Comparison of ENCODE assay signal across 1 fruit fly cellular context in genomic region chr3R:14714147-14714903, dm6.
TF ChIP-seq lines count a peak whose summit lies in the region.

No protein-coding gene starts in this region.

TF ChIP-seq in whole organism, embryonic, 481 proteins besides CTCF, POLR2A, EP300 and RAD21 (continued from another document and continues in another):
- TF ChIP-seq btn (GFP tag; optimal IDR thresholded peaks at IDR 0.05; lab: Kevin White, UChicago) (no peak), grn (GFP tag; optimal IDR thresholded peaks at IDR 0.05; lab: Kevin White, UChicago) (peak; percentile 1), CG12391 (tag; optimal IDR thresholded peaks at IDR 0.05; lab: Kevin White, UChicago) (no peak), CG12236 (GFP tag; optimal IDR thresholded peaks at IDR 0.05; lab: Kevin White, UChicago) (no peak), oc (tag; optimal IDR thresholded peaks at IDR 0.05; lab: Kevin White, UChicago) (peak; percentile 71), Oli (tag; optimal IDR thresholded peaks at IDR 0.05; lab: Kevin White, UChicago) (peak; percentile 64), zf30C (GFP tag; optimal IDR thresholded peaks at IDR 0.05; lab: Kevin White, UChicago) (peak; percentile 92), CG9727 (GFP tag; optimal IDR thresholded peaks at IDR 0.05; lab: Kevin White, UChicago) (peak; percentile 89), CG9932 (GFP tag; IDR thresholded peaks at IDR 0.05; lab: Robert Waterston, UW) (no peak), gsb-n (tag; optimal IDR thresholded peaks at IDR 0.05; lab: Kevin White, UChicago) (peak; percentile 80), Rfx (GFP tag; IDR thresholded peaks at IDR 0.05; lab: Robert Waterston, UW) (no peak), disco-r (GFP tag; optimal IDR thresholded peaks at IDR 0.05; lab: Kevin White, UChicago) (no peak), Stat92E (GFP tag; optimal IDR thresholded peaks at IDR 0.05; lab: Kevin White, UChicago) (peak in 1 of 3 experiments; percentile 84), eve (GFP tag; optimal IDR thresholded peaks at IDR 0.05; lab: Kevin White, UChicago) (no peak), CG16815 (GFP tag; optimal IDR thresholded peaks at IDR 0.05; lab: Kevin White, UChicago) (no peak), Usf (GFP tag; optimal IDR thresholded peaks at IDR 0.05; lab: Kevin White, UChicago) (peak; percentile 27), lmd (GFP tag; IDR thresholded peaks at IDR 0.05; lab: Robert Waterston, UW) (peak; percentile 50; the same call in 1 of the 2 replicates), CG3407 (GFP tag; optimal IDR thresholded peaks at IDR 0.05; lab: Kevin White, UChicago) (no peak), CG10147 (GFP tag; optimal IDR thresholded peaks at IDR 0.05; lab: Kevin White, UChicago) (peak; percentile 27), Hr51 (GFP tag; optimal IDR thresholded peaks at IDR 0.05; lab: Kevin White, UChicago) (peak in 1 of 2 experiments; percentile 60), danr (GFP tag; IDR thresholded peaks at IDR 0.05; lab: Robert Waterston, UW) (no peak), Antp (GFP tag; optimal IDR thresholded peaks at IDR 0.05; lab: Kevin White, UChicago) (no peak), CG15269 (tag; optimal IDR thresholded peaks at IDR 0.05; lab: Kevin White, UChicago) (peak; percentile 69), B-H2 (GFP tag; optimal IDR thresholded peaks at IDR 0.05; lab: Kevin White, UChicago) (no peak), CG9437 (GFP tag; optimal IDR thresholded peaks at IDR 0.05; lab: Kevin White, UChicago) (peak; percentile 30), CG13296 (GFP tag; optimal IDR thresholded peaks at IDR 0.05; lab: Kevin White, UChicago) (no peak), tin (GFP tag; optimal IDR thresholded peaks at IDR 0.05; lab: Kevin White, UChicago) (peak; percentile 88), CoRest (tag; optimal IDR thresholded peaks at IDR 0.05; lab: Kevin White, UChicago) (peak; percentile 65), dati (GFP tag; IDR thresholded peaks at IDR 0.05; lab: Robert Waterston, UW) (no peak), Sox102F (GFP tag; optimal IDR thresholded peaks at IDR 0.05; lab: Kevin White, UChicago) (peak; percentile 83), kni (GFP tag; optimal IDR thresholded peaks at IDR 0.05; lab: Kevin White, UChicago) (peak; percentile 97), crp (GFP tag; optimal IDR thresholded peaks at IDR 0.05; lab: Kevin White, UChicago) (no peak), al (GFP tag; IDR thresholded peaks at IDR 0.05; lab: Robert Waterston, UW) (no peak), CG7987 (GFP tag; optimal IDR thresholded peaks at IDR 0.05; lab: Kevin White, UChicago) (no peak), Asciz (GFP tag; optimal IDR thresholded peaks at IDR 0.05; lab: Kevin White, UChicago) (peak; percentile 88), CG31224 (GFP tag; IDR thresholded peaks at IDR 0.05; lab: Robert Waterston, UW) (no peak), CG6254 (GFP tag; optimal IDR thresholded peaks at IDR 0.05; lab: Kevin White, UChicago) (peak; percentile 89), CG7839 (tag; optimal IDR thresholded peaks at IDR 0.05; lab: Kevin White, UChicago) (peak; percentile 71), Ssrp (tag; optimal IDR thresholded peaks at IDR 0.05; lab: Kevin White, UChicago) (peak; percentile 87), CG4707 (GFP tag; optimal IDR thresholded peaks at IDR 0.05; lab: Kevin White, UChicago) (no peak), CG6813 (GFP tag; optimal IDR thresholded peaks at IDR 0.05; lab: Kevin White, UChicago) (peak; percentile 69), CG14441 (GFP tag; IDR thresholded peaks at IDR 0.05; lab: Robert Waterston, UW) (no peak), CG13624 (GFP tag; optimal IDR thresholded peaks at IDR 0.05; lab: Kevin White, UChicago) (no peak), CG2199 (GFP tag; IDR thresholded peaks at IDR 0.05; lab: Robert Waterston, UW) (no peak), Sox100B (GFP tag; optimal IDR thresholded peaks at IDR 0.05; lab: Kevin White, UChicago) (peak; percentile 91), mirr (GFP tag; optimal IDR thresholded peaks at IDR 0.05; lab: Kevin White, UChicago) (no peak), CG14050 (GFP tag; IDR thresholded peaks at IDR 0.05; lab: Robert Waterston, UW) (no peak), unc-4 (GFP tag; IDR thresholded peaks at IDR 0.05; lab: Robert Waterston, UW; ENCODE audit: partially characterized antibody) (no peak), tll (GFP tag; optimal IDR thresholded peaks at IDR 0.05; lab: Kevin White, UChicago) (peak in 1 of 2 experiments; percentile 68), bigmax (GFP tag; optimal IDR thresholded peaks at IDR 0.05; lab: Kevin White, UChicago) (no peak), dimm (GFP tag; IDR thresholded peaks at IDR 0.05; lab: Robert Waterston, UW) (no peak), CG8281 (tag; optimal IDR thresholded peaks at IDR 0.05; lab: Kevin White, UChicago) (peak; percentile 34), sim (GFP tag; IDR thresholded peaks at IDR 0.05; lab: Robert Waterston, UW) (no peak), Pdp1 (GFP tag; optimal IDR thresholded peaks at IDR 0.05; lab: Kevin White, UChicago) (peak in 1 of 2 experiments; percentile 32), Dll (GFP tag; IDR thresholded peaks at IDR 0.05; lab: Robert Waterston, UW; ENCODE audit: partially characterized antibody) (no peak), CG17385 (GFP tag; optimal IDR thresholded peaks at IDR 0.05; lab: Kevin White, UChicago) (peak; percentile 53), psq (GFP tag; optimal IDR thresholded peaks at IDR 0.05; lab: Kevin White, UChicago) (peak; percentile 91), Dp (GFP tag; optimal IDR thresholded peaks at IDR 0.05; lab: Kevin White, UChicago) (no peak), fd96Cb (tag; optimal IDR thresholded peaks at IDR 0.05; lab: Kevin White, UChicago) (peak; percentile 93), gro (GFP tag; optimal IDR thresholded peaks at IDR 0.05; lab: Kevin White, UChicago) (no peak), Hmx (GFP tag; optimal IDR thresholded peaks at IDR 0.05; lab: Kevin White, UChicago) (no peak), Hr3 (GFP tag; optimal IDR thresholded peaks at IDR 0.05; lab: Kevin White, UChicago) (peak; percentile 63), CG11696 (GFP tag; IDR thresholded peaks at IDR 0.05; lab: Robert Waterston, UW) (no peak), CG18619 (GFP tag; optimal IDR thresholded peaks at IDR 0.05; lab: Kevin White, UChicago) (no peak), CG15479 (GFP tag; optimal IDR thresholded peaks at IDR 0.05; lab: Kevin White, UChicago) (peak; percentile 68), CG10565 (GFP tag; optimal IDR thresholded peaks at IDR 0.05; lab: Kevin White, UChicago) (peak; percentile 18), Blimp-1 (GFP tag; optimal IDR thresholded peaks at IDR 0.05; lab: Kevin White, UChicago) (peak; percentile 94), zfh1 (GFP tag; IDR thresholded peaks at IDR 0.05; lab: Robert Waterston, UW) (0 out of 3 replicates have a peak, but pooled peaks have one; percentile 31), CG8359 (GFP tag; optimal IDR thresholded peaks at IDR 0.05; lab: Kevin White, UChicago; ENCODE audit: borderline replicate concordance) (peak; percentile 80), Jarid2 (GFP tag; optimal IDR thresholded peaks at IDR 0.05; lab: Kevin White, UChicago) (peak; percentile 48), Eip74EF (GFP tag; optimal IDR thresholded peaks at IDR 0.05; lab: Kevin White, UChicago) (no peak), CG6765 (GFP tag; optimal IDR thresholded peaks at IDR 0.05; lab: Kevin White, UChicago) (no peak), croc (GFP tag; conservative IDR thresholded peaks at IDR 0.05; lab: Robert Waterston, UW) (peak; percentile 61; the same call in 2 of the 3 replicates), CG1832 (GFP tag; optimal IDR thresholded peaks at IDR 0.05; lab: Kevin White, UChicago) (peak; percentile 89), Spps (tag; optimal IDR thresholded peaks at IDR 0.05; lab: Kevin White, UChicago) (peak; percentile 91), CG11456 (GFP tag; IDR thresholded peaks at IDR 0.05; lab: Robert Waterston, UW) (no peak), BtbVII (GFP tag; optimal IDR thresholded peaks at IDR 0.05; lab: Kevin White, UChicago) (peak; percentile 46), CG3838 (GFP tag; optimal IDR thresholded peaks at IDR 0.05; lab: Kevin White, UChicago) (peak; percentile 65), tup (GFP tag; optimal IDR thresholded peaks at IDR 0.05; lab: Kevin White, UChicago) (no peak), CG1603 (tag; optimal IDR thresholded peaks at IDR 0.05; lab: Kevin White, UChicago) (peak; percentile 28), Dfd (GFP tag; optimal IDR thresholded peaks at IDR 0.05; lab: Kevin White, UChicago) (no peak), Nf-YB (GFP tag; optimal IDR thresholded peaks at IDR 0.05; lab: Kevin White, UChicago) (peak; percentile 58), CG14710 (tag; optimal IDR thresholded peaks at IDR 0.05; lab: Kevin White, UChicago) (peak; percentile 94), tio (GFP tag; optimal IDR thresholded peaks at IDR 0.05; lab: Kevin White, UChicago) (no peak), H2.0 (GFP tag; IDR thresholded peaks at IDR 0.05; lab: Robert Waterston, UW) (peak; percentile 22; the same call in 1 of the 2 replicates), CHES-1-like (GFP tag; optimal IDR thresholded peaks at IDR 0.05; lab: Kevin White, UChicago) (no peak), CG17359 (tag; optimal IDR thresholded peaks at IDR 0.05; lab: Kevin White, UChicago) (peak; percentile 90), HLH4C (GFP tag; IDR thresholded peaks at IDR 0.05; lab: Robert Waterston, UW; ENCODE audit: partially characterized antibody) (no peak), CG32772 (GFP tag; IDR thresholded peaks at IDR 0.05; lab: Robert Waterston, UW) (peak; percentile 56; the same call in 1 of the 2 replicates), bab2 (GFP tag; optimal IDR thresholded peaks at IDR 0.05; lab: Kevin White, UChicago) (no peak), wdn (GFP tag; IDR thresholded peaks at IDR 0.05; lab: Robert Waterston, UW) (no peak), CG12071 (GFP tag; optimal IDR thresholded peaks at IDR 0.05; lab: Kevin White, UChicago) (no peak), her (GFP tag; optimal IDR thresholded peaks at IDR 0.05; lab: Kevin White, UChicago) (peak; percentile 60), CG13894 (tag; optimal IDR thresholded peaks at IDR 0.05; lab: Kevin White, UChicago) (no peak), jumu (GFP tag; optimal IDR thresholded peaks at IDR 0.05; lab: Kevin White, UChicago) (peak; percentile 11), CG11560 (tag; IDR thresholded peaks at IDR 0.05; lab: Robert Waterston, UW) (no peak), CG8944 (GFP tag; optimal IDR thresholded peaks at IDR 0.05; lab: Kevin White, UChicago) (peak; percentile 36), lilli (GFP tag; optimal IDR thresholded peaks at IDR 0.05; lab: Kevin White, UChicago) (no peak), Adf1 (GFP tag; IDR thresholded peaks at IDR 0.05; lab: Robert Waterston, UW) (no peak), Six4 (GFP tag; optimal IDR thresholded peaks at IDR 0.05; lab: Kevin White, UChicago) (peak; percentile 79), Abd-B (GFP tag; optimal IDR thresholded peaks at IDR 0.05; lab: Kevin White, UChicago) (peak; percentile 73), CG7928 (GFP tag; optimal IDR thresholded peaks at IDR 0.05; lab: Kevin White, UChicago) (peak; percentile 27), Deaf1 (tag; optimal IDR thresholded peaks at IDR 0.05; lab: Kevin White, UChicago) (peak; percentile 54), nom (GFP tag; optimal IDR thresholded peaks at IDR 0.05; lab: Kevin White, UChicago) (peak; percentile 85), CG12219 (GFP tag; optimal IDR thresholded peaks at IDR 0.05; lab: Kevin White, UChicago) (no peak), CG4617 (GFP tag; optimal IDR thresholded peaks at IDR 0.05; lab: Kevin White, UChicago; ENCODE audit: borderline replicate concordance) (no peak), CG5180 (GFP tag; optimal IDR thresholded peaks at IDR 0.05; lab: Kevin White, UChicago) (peak; percentile 3), Optix (GFP tag; IDR thresholded peaks at IDR 0.05; lab: Robert Waterston, UW) (no peak), E2f2 (GFP tag; IDR thresholded peaks at IDR 0.05; lab: Robert Waterston, UW) (no peak; the same call in 1 of the 2 replicates), pum (GFP tag; optimal IDR thresholded peaks at IDR 0.05; lab: Kevin White, UChicago) (no peak), ssp (GFP tag; IDR thresholded peaks at IDR 0.05; lab: Robert Waterston, UW) (peak; percentile 42; the same call in 1 of the 2 replicates), ems (GFP tag; optimal IDR thresholded peaks at IDR 0.05; lab: Kevin White, UChicago) (peak; percentile 13), NC2α (GFP tag; optimal IDR thresholded peaks at IDR 0.05; lab: Kevin White, UChicago) (no peak), Fer2 (tag; optimal IDR thresholded peaks at IDR 0.05; lab: Kevin White, UChicago) (peak; percentile 1), Mad (GFP tag; optimal IDR thresholded peaks at IDR 0.05; lab: Kevin White, UChicago) (no peak), MBD-R2 (GFP tag; IDR thresholded peaks at IDR 0.05; lab: Robert Waterston, UW) (no peak), dan (GFP tag; IDR thresholded peaks at IDR 0.05; lab: Robert Waterston, UW) (no peak), CG15011 (GFP tag; optimal IDR thresholded peaks at IDR 0.05; lab: Kevin White, UChicago) (peak; percentile 65), CG13424 (tag; optimal IDR thresholded peaks at IDR 0.05; lab: Kevin White, UChicago) (peak; percentile 84), ab (GFP tag; optimal IDR thresholded peaks at IDR 0.05; lab: Kevin White, UChicago) (no peak), jigr1 (GFP tag; IDR thresholded peaks at IDR 0.05; lab: Robert Waterston, UW) (no peak), CG7271 (tag; optimal IDR thresholded peaks at IDR 0.05; lab: Kevin White, UChicago) (peak; percentile 29), CG4328 (GFP tag; optimal IDR thresholded peaks at IDR 0.05; lab: Kevin White, UChicago) (peak; percentile 64), CG8478 (optimal IDR thresholded peaks at IDR 0.05; lab: Kevin White, UChicago) (no peak), CG3065 (GFP tag; optimal IDR thresholded peaks at IDR 0.05; lab: Kevin White, UChicago) (no peak), usp (GFP tag; optimal IDR thresholded peaks at IDR 0.05; lab: Kevin White, UChicago) (no peak), CG10267 (tag; optimal IDR thresholded peaks at IDR 0.05; lab: Kevin White, UChicago) (peak; percentile 90), PHDP (tag; optimal IDR thresholded peaks at IDR 0.05; lab: Kevin White, UChicago) (peak; percentile 56), Max (GFP tag; optimal IDR thresholded peaks at IDR 0.05; lab: Kevin White, UChicago) (peak; percentile 75), Aef1 (GFP tag; IDR thresholded peaks at IDR 0.05; lab: Robert Waterston, UW) (peak; percentile 47; the same call in 2 of the 3 replicates), CG17186 (GFP tag; optimal IDR thresholded peaks at IDR 0.05; lab: Kevin White, UChicago) (peak; percentile 34), Ptx1 (GFP tag; IDR thresholded peaks at IDR 0.05; lab: Robert Waterston, UW) (no peak; the same call in 1 of the 2 replicates), bsh (GFP tag; optimal IDR thresholded peaks at IDR 0.05; lab: Kevin White, UChicago) (peak in 1 of 2 experiments; percentile 90), peb (GFP tag; IDR thresholded peaks at IDR 0.05; lab: Robert Waterston, UW) (no peak)
